Fruit fly (Drosophila melanogaster) ovary, adult (tissue): ENCODE results near the gene PolE2.

Source experiments
- CG17801 ChIP-seq: fragments of 200-800 bp; optimal IDR thresholded peaks from 2 replicates; lab custom pipeline; 2019; ENCODE audit warnings: missing biosample characterization, mild to moderate bottlenecking, missing genetic modification characterization, moderate library complexity; ENCODE audit not compliant: partially characterized antibody

PolE2 gene

dm6 chr3L:5897228-5897688 is at the start of gene PolE2, which contains the start of gene CG5592:
PolE2 (minus strand) TSS chr3L:5897435.
CG5592 (plus strand) TSS chr3L:5897638.
- no peak for TF ChIP-seq CG17801

dm6 chr3L:5945571-5945970 is 48.3 kb upstream of the PolE2 start:
- TF ChIP-seq CG17801, result no peak

- no peak for TF ChIP-seq CG17801
These were observed 46.2 kb upstream of the PolE2 start for dm6 chr3L:5943348-5943904.

- no peak for TF ChIP-seq CG17801
These were observed 44.3 kb upstream of the PolE2 start for dm6 chr3L:5941508-5941907.

dm6 chr3L:5941086-5941485 is 43.9 kb upstream of the PolE2 start:
- TF ChIP-seq CG17801, result no peak

dm6 chr3L:5940431-5940830 is 43.2 kb upstream of the PolE2 start:
- TF ChIP-seq CG17801, result no peak

- peak; percentile 4 for TF ChIP-seq CG17801
These were observed 35.2 kb upstream of the PolE2 start, which contains the start of gene Rcc1 for dm6 chr3L:5932363-5932914. Rcc1 (minus strand) TSS chr3L:5932773.

dm6 chr3L:5927536-5927935 is 30.3 kb upstream of the PolE2 start:
- no peak for TF ChIP-seq CG17801

- TF ChIP-seq CG17801, result peak; percentile 74
These were observed 29.1 kb upstream of the PolE2 start for dm6 chr3L:5926015-5926988.

dm6 chr3L:5923646-5924122 is 26.4 kb upstream of the PolE2 start, which contains the start of gene CG33523:
CG33523 (plus strand) TSS chr3L:5923862.
- TF ChIP-seq CG17801, result no peak

dm6 chr3L:5922005-5922685 is 24.9 kb upstream of the PolE2 start, which contains the start of gene CG32407:
CG32407 (plus strand) TSS chr3L:5922055.
- no peak for TF ChIP-seq CG17801

- TF ChIP-seq CG17801, result no peak
These were observed 24.0 kb upstream of the PolE2 start, which contains the start of gene PXo for dm6 chr3L:5921216-5921615. PXo (minus strand) TSS chr3L:5921316.

dm6 chr3L:5920778-5921177 is 23.5 kb upstream of the PolE2 start:
- no peak for TF ChIP-seq CG17801

- TF ChIP-seq CG17801, result no peak
These were observed 9.8 kb upstream of the PolE2 start, which contains the start of gene CG13288 for dm6 chr3L:5907077-5907476. CG13288 (plus strand) TSS chr3L:5907381.

dm6 chr3L:5906599-5906998 is 9.4 kb upstream of the PolE2 start, which contains the start of gene CG10486:
CG10486 (minus strand) TSS chr3L:5906699.
- no peak for TF ChIP-seq CG17801

dm6 chr3L:5903955-5904354 is 6.7 kb upstream of the PolE2 start, which contains the start of gene CG32413:
CG32413 (minus strand) TSS chr3L:5904055.
- TF ChIP-seq CG17801, result no peak
